Fruit fly (Drosophila melanogaster) whole organism, wandering third instar larva: ENCODE measurements around the gene CG15142.

Source experiments
- Dfd ChIP-seq: fragments of >200 bp; optimal IDR thresholded peaks from 2 replicates; lab custom pipeline; 2017; ENCODE audit warnings: missing biosample characterization, missing genetic modification characterization
- GATAd ChIP-seq: sonication (Bioruptor generic); optimal IDR thresholded peaks from 2 replicates; lab custom pipeline; 2016; ENCODE audit warnings: missing biosample characterization, missing genetic modification characterization
- Jra ChIP-seq: sonication (Bioruptor generic); optimal IDR thresholded peaks from 2 replicates; lab custom pipeline; 2016; ENCODE audit warnings: missing biosample characterization, missing genetic modification characterization
- Mio ChIP-seq: sonication (Bioruptor generic); optimal IDR thresholded peaks from 2 replicates; lab custom pipeline; 2016; ENCODE audit warnings: missing biosample characterization, missing genetic modification characterization
- N ChIP-seq: fragments of >200 bp; optimal IDR thresholded peaks from 2 replicates; lab custom pipeline; 2018; ENCODE audit warnings: missing biosample characterization, missing external identifiers, missing genetic modification characterization
- OdsH ChIP-seq: fragments of 200-800 bp; sonication (Bioruptor generic); optimal IDR thresholded peaks from 2 replicates; lab custom pipeline; 2016; ENCODE audit warnings: missing biosample characterization, mild to moderate bottlenecking, missing genetic modification characterization
- br ChIP-seq: fragments of 200-800 bp; sonication (Bioruptor generic); optimal IDR thresholded peaks from 2 replicates; lab custom pipeline; 2016; ENCODE audit warnings: missing biosample characterization, missing genetic modification characterization
- brk ChIP-seq: fragments of 200-800 bp; sonication (Bioruptor generic); optimal IDR thresholded peaks from 2 replicates; lab custom pipeline; 2016; ENCODE audit warnings: missing biosample characterization, mild to moderate bottlenecking, missing genetic modification characterization
- ey ChIP-seq: fragments of 200-800 bp; sonication (Bioruptor generic); optimal IDR thresholded peaks from 2 replicates; lab custom pipeline; 2016; ENCODE audit warnings: missing biosample characterization, missing genetic modification characterization
- h ChIP-seq: fragments of 200-800 bp; sonication (Bioruptor generic); optimal IDR thresholded peaks from 3 replicates; lab custom pipeline; 2016; ENCODE audit warnings: missing biosample characterization, mild to moderate bottlenecking, missing genetic modification characterization
- jim ChIP-seq: fragments of 175-275, 200-325 bp; sonication (Bioruptor generic); optimal IDR thresholded peaks from 2 replicates; lab custom pipeline; 2016; ENCODE audit warnings: missing biosample characterization, mild to moderate bottlenecking, missing genetic modification characterization
- lola ChIP-seq: fragments of >200 bp; optimal IDR thresholded peaks from 2 replicates; lab custom pipeline; 2017; ENCODE audit warnings: missing biosample characterization, missing genetic modification characterization
- psq ChIP-seq: fragments of 200-800 bp; sonication (Bioruptor generic); optimal IDR thresholded peaks from 3 replicates; lab custom pipeline; 2017; ENCODE audit warnings: missing biosample characterization, mild to moderate bottlenecking, missing genetic modification characterization, moderate library complexity
- sv ChIP-seq: fragments of 200-800 bp; sonication (Bioruptor generic); optimal IDR thresholded peaks from 3 replicates; lab custom pipeline; 2016; ENCODE audit warnings: missing biosample characterization, missing genetic modification characterization

- TF ChIP-seq h (no peak), Dfd (no peak), OdsH (no peak), jim (GFP tag; lab: Kevin White, UChicago) (no peak), N (GFP tag; lab: Kevin White, UChicago) (no peak), GATAd (GFP tag; lab: Kevin White, UChicago) (no peak), Mio (GFP tag; lab: Kevin White, UChicago) (no peak), psq (GFP tag; lab: Kevin White, UChicago) (no peak), lola (GFP tag; lab: Kevin White, UChicago) (no peak), brk (GFP tag; lab: Kevin White, UChicago) (no peak), ey (GFP tag; lab: Kevin White, UChicago) (no peak), sv (no peak), br (GFP tag; lab: Kevin White, UChicago) (no peak), Jra (GFP tag; lab: Kevin White, UChicago) (no peak)
Observed at dm6 chr2L:17471524-17471923, 27.1 kb downstream of the CG15142 start, which contains the start of gene Sgt.
